Fruit fly (Drosophila melanogaster) whole organism, embryonic: ENCODE measurements around the gene CG17264.

Experiments
- Aef1 ChIP-seq: fragments of 200-800 bp; sonication (Bioruptor generic); IDR thresholded peaks from 3 replicates; pipeline ENCODE4 v1.3.6; 2022; ENCODE audit warnings: missing biosample characterization, missing genetic modification characterization
- BtbVII ChIP-seq: fragments of 200-800 bp; sonication (Bioruptor generic); optimal IDR thresholded peaks from 3 replicates; lab custom pipeline; 2017; ENCODE audit warnings: missing biosample characterization, mild to moderate bottlenecking, missing genetic modification characterization
- CG10274 ChIP-seq: fragments of 200-800 bp; sonication (Bioruptor generic); optimal IDR thresholded peaks from 3 replicates; lab custom pipeline; 2017; ENCODE audit warnings: missing biosample characterization, mild to moderate bottlenecking, missing genetic modification characterization
- CG12744 ChIP-seq: fragments of 200-800 bp; sonication (Bioruptor generic); optimal IDR thresholded peaks from 2 replicates; lab custom pipeline; 2016; ENCODE audit warnings: missing biosample characterization, missing genetic modification characterization
- CG12942 ChIP-seq: fragments of 200-800 bp; sonication (Bioruptor generic); optimal IDR thresholded peaks from 3 replicates; lab custom pipeline; 2016; ENCODE audit warnings: missing biosample characterization, missing genetic modification characterization
- CG13624 ChIP-seq: fragments of 200-800 bp; sonication (Bioruptor generic); optimal IDR thresholded peaks from 2 replicates; lab custom pipeline; 2016; ENCODE audit warnings: missing biosample characterization, missing genetic modification characterization
- CG14014 ChIP-seq: fragments of 200-800 bp; sonication (Bioruptor generic); IDR thresholded peaks from 2 replicates; pipeline ENCODE4 v1.3.6; 2022; ENCODE audit warnings: missing biosample characterization, missing genetic modification characterization
- CG17612 ChIP-seq: fragments of 200-800 bp; sonication (Bioruptor generic); IDR thresholded peaks from 2 replicates; pipeline ENCODE4 v1.3.6; 2022; ENCODE audit warnings: missing biosample characterization, missing genetic modification characterization
- CG17802 ChIP-seq: fragments of 200-800 bp; sonication (Bioruptor generic); optimal IDR thresholded peaks from 2 replicates; lab custom pipeline; 2018; ENCODE audit warnings: missing biosample characterization, mild to moderate bottlenecking, missing genetic modification characterization, moderate library complexity
- CG2120 ChIP-seq: fragments of 200-800 bp; sonication (Bioruptor generic); optimal IDR thresholded peaks from 3 replicates; lab custom pipeline; 2016; ENCODE audit warnings: missing biosample characterization, missing genetic modification characterization
- CG2199 ChIP-seq: fragments of 200-800 bp; sonication (Bioruptor generic); IDR thresholded peaks from 3 replicates; pipeline ENCODE4 v1.3.6; 2022; ENCODE audit warnings: missing biosample characterization, missing genetic modification characterization
- CG31224 ChIP-seq: fragments of 200-800 bp; sonication (Bioruptor generic); IDR thresholded peaks from 2 replicates; pipeline ENCODE4 v1.3.6; 2022; ENCODE audit warnings: missing biosample characterization, missing genetic modification characterization
- CG31441 ChIP-seq: fragments of 200-800 bp; sonication (Bioruptor generic); IDR thresholded peaks from 2 replicates; pipeline ENCODE4 v1.3.6; 2022; ENCODE audit warnings: missing biosample characterization, missing genetic modification characterization
- CG3407 ChIP-seq: fragments of 200-800 bp; sonication (Bioruptor generic); optimal IDR thresholded peaks from 2 replicates; lab custom pipeline; 2018; ENCODE audit warnings: missing biosample characterization, mild to moderate bottlenecking, missing genetic modification characterization
- CG3838 ChIP-seq: fragments of 200-800 bp; sonication (Bioruptor generic); optimal IDR thresholded peaks from 3 replicates; lab custom pipeline; 2016; ENCODE audit warnings: missing biosample characterization, missing genetic modification characterization
- CG6272 ChIP-seq: fragments of 200-800 bp; sonication (Bioruptor generic); IDR thresholded peaks from 2 replicates; pipeline ENCODE4 v1.3.6; 2022; ENCODE audit warnings: missing biosample characterization, missing genetic modification characterization
- CG6654 ChIP-seq: fragments of 200-800 bp; sonication (Bioruptor generic); optimal IDR thresholded peaks from 2 replicates; lab custom pipeline; 2017; ENCODE audit warnings: missing biosample characterization, mild to moderate bottlenecking, missing genetic modification characterization
- CG7357 ChIP-seq: fragments of 200-800 bp; sonication (Bioruptor generic); IDR thresholded peaks from 3 replicates; pipeline ENCODE4 v1.3.6; 2022; ENCODE audit warnings: missing biosample characterization, missing genetic modification characterization
- CG7372 ChIP-seq: fragments of 200-800 bp; sonication (Bioruptor generic); IDR thresholded peaks from 2 replicates; pipeline ENCODE4 v1.3.6; 2022; ENCODE audit warnings: missing biosample characterization, missing genetic modification characterization
- CTCF ChIP-seq: fragments of 200-800 bp; sonication (Bioruptor generic); optimal IDR thresholded peaks from 2 replicates; lab custom pipeline; 2017; ENCODE audit warnings: missing biosample characterization, mild to moderate bottlenecking, missing genetic modification characterization, moderate library complexity
- Dbx ChIP-seq: fragments of 200-800 bp; sonication (Bioruptor generic); IDR thresholded peaks from 3 replicates; pipeline ENCODE4 v1.3.6; 2022; ENCODE audit warnings: missing biosample characterization, missing genetic modification characterization
- Dip2 ChIP-seq: fragments of 200-800 bp; sonication (Bioruptor generic); IDR thresholded peaks from 2 replicates; pipeline ENCODE4 v1.3.6; 2022; ENCODE audit warnings: missing biosample characterization, missing genetic modification characterization
- Eip74EF ChIP-seq, 2 experiments: fragments of 200-800 bp in 1 of 2; fragments of >200 bp in 1 of 2; sonication (Bioruptor generic) in 1 of 2; optimal IDR thresholded peaks; 2 replicates each; lab custom pipeline; 2017 to 2019; ENCODE audit warnings: missing biosample characterization in 2 of 2, missing genetic modification characterization in 2 of 2, mild to moderate bottlenecking in 1 of 2, moderate library complexity in 1 of 2
- Fer3 ChIP-seq: fragments of 200-800 bp; sonication (Bioruptor generic); optimal IDR thresholded peaks from 2 replicates; lab custom pipeline; 2018; ENCODE audit warnings: missing biosample characterization, mild to moderate bottlenecking, missing genetic modification characterization, moderate library complexity
- Hmr ChIP-seq: fragments of 200-800 bp; sonication (Bioruptor generic); optimal IDR thresholded peaks from 3 replicates; lab custom pipeline; 2017; ENCODE audit warnings: mild to moderate bottlenecking, missing biosample characterization, missing genetic modification reagents, missing genetic modification characterization
- Jarid2 ChIP-seq: fragments of 200-800 bp; sonication (Bioruptor generic); optimal IDR thresholded peaks from 3 replicates; lab custom pipeline; 2017; ENCODE audit warnings: mild to moderate bottlenecking, missing biosample characterization, missing genetic modification reagents, missing genetic modification characterization
- Lim3 ChIP-seq: fragments of 200-800 bp; sonication (Bioruptor generic); IDR thresholded peaks from 2 replicates; pipeline ENCODE4 v1.3.6; 2022; ENCODE audit warnings: missing biosample characterization, missing genetic modification characterization
- Myb ChIP-seq: fragments of 200-800 bp; sonication (Bioruptor generic); optimal IDR thresholded peaks from 2 replicates; lab custom pipeline; 2016; ENCODE audit warnings: missing biosample characterization, missing genetic modification characterization
- NC2α ChIP-seq: fragments of 200-800 bp; sonication (Bioruptor generic); optimal IDR thresholded peaks from 2 replicates; lab custom pipeline; 2016; ENCODE audit warnings: missing biosample characterization, missing genetic modification characterization
- PHDP ChIP-seq: fragments of 200-800 bp; sonication (Bioruptor generic); optimal IDR thresholded peaks from 3 replicates; lab custom pipeline; 2018; ENCODE audit warnings: missing biosample characterization, mild to moderate bottlenecking, missing genetic modification characterization, moderate library complexity
- Sry-δ ChIP-seq: fragments of 200-800 bp; sonication (Bioruptor generic); optimal IDR thresholded peaks from 2 replicates; lab custom pipeline; 2016; ENCODE audit warnings: missing biosample characterization, missing genetic modification characterization
- Vsx1 ChIP-seq: fragments of 200-800 bp; sonication (Bioruptor generic); optimal IDR thresholded peaks from 2 replicates; lab custom pipeline; 2017; ENCODE audit warnings: missing biosample characterization, mild to moderate bottlenecking, missing genetic modification characterization, missing genetic modification reagents
- abd-A ChIP-seq: fragments of 200-800 bp; sonication (Bioruptor generic); optimal IDR thresholded peaks from 3 replicates; lab custom pipeline; 2019; ENCODE audit warnings: missing biosample characterization, mild to moderate bottlenecking, missing genetic modification characterization, moderate library complexity
- ara ChIP-seq: fragments of 200-800 bp; sonication (Bioruptor generic); IDR thresholded peaks from 2 replicates; pipeline ENCODE4 v1.3.6; 2022; ENCODE audit warnings: missing biosample characterization, missing genetic modification characterization
- btn ChIP-seq: fragments of 200-800 bp; sonication (Bioruptor generic); optimal IDR thresholded peaks from 2 replicates; lab custom pipeline; 2016; ENCODE audit warnings: missing biosample characterization, missing genetic modification characterization
- esg ChIP-seq: fragments of 200-800 bp; sonication (Bioruptor generic); conservative IDR thresholded peaks from 2 replicates; pipeline ENCODE4 v1.3.6; 2022; ENCODE audit warnings: missing biosample characterization, missing genetic modification characterization
- eve ChIP-seq, 2 experiments: fragments of >200 bp; optimal IDR thresholded peaks; 2 replicates each; lab custom pipeline; 2017; ENCODE audit warnings: missing biosample characterization in 2 of 2, missing genetic modification characterization in 2 of 2
- gcm ChIP-seq: fragments of 200-800 bp; sonication (Bioruptor generic); optimal IDR thresholded peaks from 2 replicates; lab custom pipeline; 2019; ENCODE audit warnings: missing biosample characterization, mild to moderate bottlenecking, missing genetic modification characterization, moderate library complexity
- grau ChIP-seq: fragments of 200-800 bp; optimal IDR thresholded peaks from 3 replicates; lab custom pipeline; 2019; ENCODE audit warnings: missing biosample characterization, mild to moderate bottlenecking, missing genetic modification characterization, moderate library complexity
- gsb-n ChIP-seq: fragments of 200-800 bp; sonication (Bioruptor generic); optimal IDR thresholded peaks from 3 replicates; lab custom pipeline; 2018; ENCODE audit warnings: missing biosample characterization, mild to moderate bottlenecking, missing genetic modification characterization
- lilli ChIP-seq: fragments of 200-800 bp; sonication (Bioruptor generic); optimal IDR thresholded peaks from 3 replicates; lab custom pipeline; 2016; ENCODE audit warnings: missing biosample characterization, missing genetic modification characterization
- lmd ChIP-seq: fragments of 200-800 bp; sonication (Bioruptor generic); IDR thresholded peaks from 2 replicates; pipeline ENCODE4 v1.3.6; 2022; ENCODE audit warnings: missing biosample characterization, missing genetic modification characterization
- luna ChIP-seq: fragments of 200-800 bp; sonication (Bioruptor generic); optimal IDR thresholded peaks from 2 replicates; lab custom pipeline; 2016; ENCODE audit warnings: missing biosample characterization, missing genetic modification characterization
- mirr ChIP-seq: fragments of 200-800 bp; sonication (Bioruptor generic); optimal IDR thresholded peaks from 3 replicates; lab custom pipeline; 2018; ENCODE audit warnings: missing biosample characterization, mild to moderate bottlenecking, missing genetic modification characterization
- prd ChIP-seq, 3 experiments: fragments of >200 bp in 2 of 3; fragments of 200-800 bp in 1 of 3; sonication (Bioruptor generic) in 1 of 3; optimal IDR thresholded peaks in 2 of 3; IDR thresholded peaks in 1 of 3; 2 replicates in 2 of 3; 3 replicates in 1 of 3; pipeline versions ENCODE4 v1.3.6 to Lab custom; 2017 to 2022; ENCODE audit warnings: missing biosample characterization in 1 of 3, missing genetic modification characterization in 1 of 3
- ro ChIP-seq: fragments of 200-800 bp; sonication (Bioruptor generic); IDR thresholded peaks from 2 replicates; pipeline ENCODE4 v1.3.6; 2022; ENCODE audit warnings: missing biosample characterization, missing genetic modification characterization
- row ChIP-seq: fragments of 200-800 bp; sonication (Bioruptor generic); IDR thresholded peaks from 3 replicates; pipeline ENCODE4 v1.3.6; 2022; ENCODE audit warnings: missing biosample characterization, missing genetic modification characterization
- tin ChIP-seq: fragments of 200-800 bp; sonication (Bioruptor generic); optimal IDR thresholded peaks from 3 replicates; lab custom pipeline; 2016; ENCODE audit warnings: missing biosample characterization, missing genetic modification characterization
- tll ChIP-seq, 2 experiments: fragments of 200-800 bp in 1 of 2; fragments of >200 bp in 1 of 2; sonication (Bioruptor generic) in 1 of 2; optimal IDR thresholded peaks; 2 replicates each; lab custom pipeline; 2017 to 2019; ENCODE audit warnings: missing biosample characterization in 2 of 2, missing genetic modification characterization in 2 of 2, mild to moderate bottlenecking in 1 of 2, moderate library complexity in 1 of 2
- trem ChIP-seq: fragments of 200-800 bp; optimal IDR thresholded peaks from 3 replicates; lab custom pipeline; 2019; ENCODE audit warnings: missing biosample characterization, mild to moderate bottlenecking, missing genetic modification characterization, moderate library complexity
- yki ChIP-seq: fragments of >200 bp; optimal IDR thresholded peaks from 3 replicates; lab custom pipeline; 2018
- zen2 ChIP-seq: fragments of 200-800 bp; sonication (Bioruptor generic); IDR thresholded peaks from 3 replicates; pipeline ENCODE4 v1.3.6; 2022; ENCODE audit warnings: missing biosample characterization, missing genetic modification characterization; ENCODE audit not compliant: partially characterized antibody

The CG17264 gene

DNA sequence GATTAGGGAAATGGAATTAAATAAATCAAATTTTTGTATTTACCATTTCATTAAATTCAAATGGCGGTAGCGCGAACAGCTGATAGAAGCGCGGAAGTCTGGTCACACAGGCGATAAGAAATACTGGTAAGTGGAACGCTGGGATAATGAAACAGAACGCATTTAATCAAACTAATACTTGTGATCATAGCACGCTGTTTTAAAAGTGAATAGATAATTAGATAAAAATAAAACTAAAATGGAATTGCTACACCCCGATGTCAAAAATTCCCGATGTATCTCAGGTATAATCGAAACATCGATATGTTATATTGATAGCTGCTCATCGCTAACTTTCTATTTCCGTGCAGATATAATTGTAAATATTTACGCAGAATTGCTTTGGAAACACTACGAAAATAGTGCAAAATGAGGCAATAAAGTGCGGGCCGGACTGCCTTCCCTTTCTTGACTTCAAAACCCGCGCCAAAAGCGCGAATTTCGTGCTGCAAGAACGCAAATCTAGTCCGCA, 25.6 kb upstream of the CG17264 start, which contains the start of the genes okr and CG3558 (continued):
- TF ChIP-seq CG3838 (GFP tag; lab: Kevin White, UChicago) = no peak
- TF ChIP-seq mirr (GFP tag; lab: Kevin White, UChicago) = no peak
- TF ChIP-seq Eip74EF (GFP tag; optimal IDR thresholded peaks at IDR 0.05; lab: Kevin White, UChicago) = peak in 1 of 2 experiments; percentile 52
- TF ChIP-seq lmd (GFP tag; lab: Robert Waterston, UW) = no peak
- TF ChIP-seq luna = no peak
- TF ChIP-seq CG6654 = no peak
- no peak for TF ChIP-seq ara
- no peak for TF ChIP-seq eve (GFP tag; optimal IDR thresholded peaks at IDR 0.05; lab: Kevin White, UChicago)
- no peak for TF ChIP-seq CG10274 (GFP tag; lab: Kevin White, UChicago)
- no peak for TF ChIP-seq CG13624
- no peak for TF ChIP-seq CG6272 (GFP tag; lab: Robert Waterston, UW)
- no peak for TF ChIP-seq CG7372 (GFP tag; lab: Robert Waterston, UW)
- TF ChIP-seq Dbx (GFP tag; lab: Robert Waterston, UW) = no peak
- no peak for TF ChIP-seq tll (GFP tag; optimal IDR thresholded peaks at IDR 0.05; lab: Kevin White, UChicago)
- TF ChIP-seq BtbVII (GFP tag; lab: Kevin White, UChicago) = no peak
- TF ChIP-seq CTCF (GFP tag; lab: Kevin White, UChicago) = no peak
- no peak for TF ChIP-seq CG17612 (GFP tag; lab: Robert Waterston, UW)
- no peak for TF ChIP-seq Jarid2 (GFP tag; lab: Kevin White, UChicago)
- no peak for TF ChIP-seq abd-A (tag; lab: Kevin White, UChicago)
- TF ChIP-seq Aef1 = no peak
- peak; percentile 24 for TF ChIP-seq grau (tag; lab: Kevin White, UChicago)
- no peak for TF ChIP-seq CG3407 (GFP tag; lab: Kevin White, UChicago)
- TF ChIP-seq CG14014 (GFP tag; lab: Robert Waterston, UW) = no peak
- no peak for TF ChIP-seq prd (optimal IDR thresholded peaks at IDR 0.05; lab: Kevin White, UChicago)
- no peak for TF ChIP-seq prd (GFP tag; IDR thresholded peaks at IDR 0.05; lab: Robert Waterston, UW)
- no peak for TF ChIP-seq CG17802
- peak; percentile 21 for TF ChIP-seq lilli
- TF ChIP-seq CG2120 = peak; percentile 23
- TF ChIP-seq gsb-n (tag; lab: Kevin White, UChicago) = no peak
- TF ChIP-seq esg (GFP tag; lab: Robert Waterston, UW) = no peak
- TF ChIP-seq yki (lab: Kevin White, UChicago) = no peak
- TF ChIP-seq Lim3 (GFP tag; lab: Robert Waterston, UW) = no peak
- TF ChIP-seq Sry-δ (GFP tag; lab: Kevin White, UChicago) = peak; percentile 89
- no peak for TF ChIP-seq Dip2 (GFP tag; lab: Robert Waterston, UW)
- TF ChIP-seq CG2199 = no peak
- TF ChIP-seq CG12942 (GFP tag; lab: Kevin White, UChicago) = no peak
- peak; percentile 91 for TF ChIP-seq trem (tag; lab: Kevin White, UChicago)
- no peak for TF ChIP-seq CG31224 (GFP tag; lab: Robert Waterston, UW)
- no peak for TF ChIP-seq Hmr (GFP tag; lab: Kevin White, UChicago)
- TF ChIP-seq zen2 (GFP tag; lab: Robert Waterston, UW) = peak; percentile 70; the same call in 1 of the 3 replicates
- peak; percentile 47; the same call in 2 of the 3 replicates for TF ChIP-seq row (GFP tag; lab: Robert Waterston, UW)
- no peak for TF ChIP-seq tin (GFP tag; lab: Kevin White, UChicago)
- TF ChIP-seq PHDP (tag; lab: Kevin White, UChicago) = no peak
- no peak for TF ChIP-seq CG12744 (GFP tag; lab: Kevin White, UChicago)
- no peak for TF ChIP-seq NC2α (GFP tag; lab: Kevin White, UChicago)
- no peak for TF ChIP-seq ro (GFP tag; lab: Robert Waterston, UW)
- no peak for TF ChIP-seq gcm (GFP tag; lab: Kevin White, UChicago)
- no peak for TF ChIP-seq Vsx1 (GFP tag; lab: Kevin White, UChicago)
- TF ChIP-seq Fer3 (tag; lab: Kevin White, UChicago) = no peak
- TF ChIP-seq Myb (GFP tag; lab: Kevin White, UChicago) = no peak
- TF ChIP-seq CG31441 = no peak
- no peak for TF ChIP-seq CG7357 (GFP tag; lab: Robert Waterston, UW)
- TF ChIP-seq btn = no peak
